Fruit fly (Drosophila melanogaster): ENCODE results near the gene nab.

Gene nab

DNA sequence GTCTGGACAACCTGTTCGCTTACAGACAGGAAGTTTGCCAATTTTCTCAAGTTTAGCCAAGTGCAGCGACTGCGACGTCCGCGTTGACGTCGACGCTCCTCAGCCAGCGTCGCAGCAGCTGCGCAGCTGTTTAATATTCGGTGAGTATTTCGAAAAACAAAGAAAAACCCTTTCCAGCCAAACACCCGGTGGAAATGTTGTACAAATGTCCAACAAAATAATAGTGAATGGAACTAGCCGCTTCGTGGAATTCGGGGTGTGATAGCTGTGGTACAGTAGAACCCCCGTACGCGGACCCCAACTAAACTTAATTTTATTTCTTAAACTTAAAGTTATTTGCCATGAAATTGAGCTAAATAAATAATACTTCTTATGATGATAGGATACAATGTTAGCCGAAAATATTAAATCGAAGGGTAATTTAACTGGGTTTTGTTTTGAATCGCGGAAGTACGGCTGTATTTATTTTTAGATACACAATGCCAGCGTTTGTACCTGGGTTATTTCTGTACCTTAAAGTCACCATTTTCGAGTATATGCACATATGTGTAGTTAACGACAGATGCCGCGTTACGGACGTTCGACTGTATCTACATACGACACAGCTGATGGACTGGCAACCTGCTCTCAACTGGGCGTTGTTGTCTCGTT lies 51.8 kb downstream of the nab start (continued):
- peak; percentile 61 for TF ChIP-seq tap (tag; optimal IDR thresholded peaks at IDR 0.05)
- TF ChIP-seq CG11093 (GFP tag; IDR thresholded peaks at IDR 0.05), result peak; percentile 68; the same call in 1 of the 3 replicates
- no peak for TF ChIP-seq cg (GFP tag; optimal IDR thresholded peaks at IDR 0.05)
- TF ChIP-seq onecut (GFP tag; IDR thresholded peaks at IDR 0.05), result peak; percentile 39; the same call in 1 of the 2 replicates
- peak; percentile 75 for TF ChIP-seq CG13775 (GFP tag; optimal IDR thresholded peaks at IDR 0.05)
- no peak for TF ChIP-seq pan (optimal IDR thresholded peaks at IDR 0.05)
- TF ChIP-seq pan (GFP tag; optimal IDR thresholded peaks at IDR 0.05 in 1 of 2, IDR thresholded peaks at IDR 0.05 in 1 of 2), result peak in 1 of 2 experiments; percentile 68
- peak; percentile 49 for TF ChIP-seq CG17328 (GFP tag; IDR thresholded peaks at IDR 0.05)
- TF ChIP-seq CG6175 (GFP tag; IDR thresholded peaks at IDR 0.05), result 0 out of 3 replicates have a peak, but pooled peaks have one; percentile 41
- peak; percentile 59 for TF ChIP-seq CG32532 (GFP tag; IDR thresholded peaks at IDR 0.05)
- TF ChIP-seq Sin3A (optimal IDR thresholded peaks at IDR 0.05), result no peak
- no peak for TF ChIP-seq CG7745 (tag; optimal IDR thresholded peaks at IDR 0.05)
- no peak for TF ChIP-seq abd-A (tag; optimal IDR thresholded peaks at IDR 0.05)
- TF ChIP-seq CG5245 (GFP tag; optimal IDR thresholded peaks at IDR 0.05), result peak; percentile 45
- peak in 1 of 3 experiments; percentile 89 for TF ChIP-seq Stat92E (GFP tag; optimal IDR thresholded peaks at IDR 0.05)
- no peak for TF ChIP-seq CG14860 (GFP tag; IDR thresholded peaks at IDR 0.05; ENCODE audit: partially characterized antibody)
- peak; percentile 71 for TF ChIP-seq CG16815 (GFP tag; optimal IDR thresholded peaks at IDR 0.05)
- peak; percentile 97 for TF ChIP-seq sens (GFP tag)
- TF ChIP-seq Dp (GFP tag; optimal IDR thresholded peaks at IDR 0.05), result no peak
- TF ChIP-seq Myb (GFP tag; optimal IDR thresholded peaks at IDR 0.05), result peak; percentile 7
- peak; percentile 54 for TF ChIP-seq nau (GFP tag; optimal IDR thresholded peaks at IDR 0.05)
- no peak for TF ChIP-seq pfk (GFP tag; optimal IDR thresholded peaks at IDR 0.05)
- peak; percentile 66 for TF ChIP-seq CG4820 (GFP tag; optimal IDR thresholded peaks at IDR 0.05)
- TF ChIP-seq NK7.1 (GFP tag; optimal IDR thresholded peaks at IDR 0.05), result peak; percentile 70
- peak; percentile 26 for TF ChIP-seq dm (GFP tag; optimal IDR thresholded peaks at IDR 0.05)
- TF ChIP-seq CG17385 (GFP tag; optimal IDR thresholded peaks at IDR 0.05), result peak; percentile 68
- TF ChIP-seq nom (GFP tag; optimal IDR thresholded peaks at IDR 0.05), result no peak
- TF ChIP-seq bigmax (GFP tag; optimal IDR thresholded peaks at IDR 0.05), result no peak
- TF ChIP-seq CG3281 (GFP tag; optimal IDR thresholded peaks at IDR 0.05), result peak; percentile 77
- TF ChIP-seq tna (GFP tag; IDR thresholded peaks at IDR 0.05; ENCODE audit: partially characterized antibody), result no peak
- TF ChIP-seq CG4424 (GFP tag; optimal IDR thresholded peaks at IDR 0.05), result peak; percentile 76
- peak; percentile 45 for TF ChIP-seq CG6813 (GFP tag; optimal IDR thresholded peaks at IDR 0.05)
- TF ChIP-seq schlank (tag; optimal IDR thresholded peaks at IDR 0.05), result no peak
- TF ChIP-seq CG6272 (GFP tag; IDR thresholded peaks at IDR 0.05), result peak; percentile 58
- TF ChIP-seq trem (tag; optimal IDR thresholded peaks at IDR 0.05), result peak; percentile 62
- TF ChIP-seq sc (optimal IDR thresholded peaks at IDR 0.05), result no peak
- peak; percentile 59 for TF ChIP-seq sc (GFP tag; optimal IDR thresholded peaks at IDR 0.05)
- no peak for TF ChIP-seq CG5953 (GFP tag; IDR thresholded peaks at IDR 0.05)
- TF ChIP-seq CG6791 (GFP tag; IDR thresholded peaks at IDR 0.05; ENCODE audit: partially characterized antibody), result no peak
- TF ChIP-seq ap (GFP tag; IDR thresholded peaks at IDR 0.05), result no peak
- peak; percentile 53 to 80 for TF ChIP-seq Pdp1 (GFP tag; optimal IDR thresholded peaks at IDR 0.05)
- peak; percentile 58; the same call in 1 of the 2 replicates for TF ChIP-seq CG9932 (GFP tag; IDR thresholded peaks at IDR 0.05)
- no peak for TF ChIP-seq dati (GFP tag; IDR thresholded peaks at IDR 0.05)
- peak; percentile 61 for TF ChIP-seq Dip3 (GFP tag; optimal IDR thresholded peaks at IDR 0.05)
- peak; percentile 65 for TF ChIP-seq sob (GFP tag; IDR thresholded peaks at IDR 0.05)
- peak; percentile 48 for TF ChIP-seq Nf-YC (tag; optimal IDR thresholded peaks at IDR 0.05)
- peak; percentile 77 for TF ChIP-seq bab2 (GFP tag; optimal IDR thresholded peaks at IDR 0.05)
- TF ChIP-seq CG11504 (tag; optimal IDR thresholded peaks at IDR 0.05), result peak; percentile 85
- TF ChIP-seq Blimp-1 (GFP tag; optimal IDR thresholded peaks at IDR 0.05), result peak; percentile 66
- TF ChIP-seq Usf (GFP tag; optimal IDR thresholded peaks at IDR 0.05), result peak; percentile 72

All from whole organism, embryonic.